Worm (Caenorhabditis elegans) whole organism, mixed stage, embryonic: Measurements from ENCODE around the gene idi-1.

Experiments
- M03D4.4 ChIP-seq: sonication (generic microtip); optimal IDR thresholded peaks from 2 replicates; lab custom pipeline; 2017; ENCODE audit warnings: mild to moderate bottlenecking, missing genetic modification characterization, missing compliant biosample characterization
- bed-3 ChIP-seq: fragments of 200-800 bp; sonication (Bioruptor generic); optimal IDR thresholded peaks from 3 replicates; lab custom pipeline; 2018; ENCODE audit warnings: mild to moderate bottlenecking, missing genetic modification characterization, moderate library complexity, missing compliant biosample characterization
- blmp-1 ChIP-seq: fragments of 150-350 bp; optimal IDR thresholded peaks from 2 replicates; lab custom pipeline; 2014; ENCODE audit warnings: missing biosample characterization, missing genetic modification characterization
- ceh-39 ChIP-seq: fragments of 150-350 bp; optimal IDR thresholded peaks from 2 replicates; lab custom pipeline; 2014; ENCODE audit warnings: missing biosample characterization, missing genetic modification characterization
- ceh-43 ChIP-seq: fragments of 200-800 bp; sonication (Bioruptor generic); optimal IDR thresholded peaks from 2 replicates; lab custom pipeline; 2018; ENCODE audit warnings: mild to moderate bottlenecking, missing genetic modification characterization, moderate library complexity, missing compliant biosample characterization
- ces-1 ChIP-seq: fragments of 150-350 bp; optimal IDR thresholded peaks from 2 replicates; lab custom pipeline; 2014; ENCODE audit warnings: missing biosample characterization, missing genetic modification reagents, missing genetic modification characterization
- drap-1 ChIP-seq: fragments of 200-800 bp; sonication (Bioruptor generic); optimal IDR thresholded peaks from 3 replicates; lab custom pipeline; 2018; ENCODE audit warnings: mild to moderate bottlenecking, missing genetic modification characterization, missing compliant biosample characterization
- elt-1 ChIP-seq: sonication (generic microtip); optimal IDR thresholded peaks from 2 replicates; lab custom pipeline; 2017; ENCODE audit warnings: missing genetic modification characterization, mild to moderate bottlenecking, missing compliant biosample characterization, antibody characterized with exemption, moderate library complexity, borderline replicate concordance; ENCODE audit not compliant: insufficient read depth
- elt-3 ChIP-seq: fragments of 150-350 bp; optimal IDR thresholded peaks from 2 replicates; lab custom pipeline; 2014; ENCODE audit warnings: missing biosample characterization, missing genetic modification characterization
- flh-1 ChIP-seq: fragments of 200-800 bp; sonication (Bioruptor generic); optimal IDR thresholded peaks from 2 replicates; lab custom pipeline; 2018; ENCODE audit warnings: mild to moderate bottlenecking, missing genetic modification characterization, moderate library complexity, missing compliant biosample characterization
- ham-2 ChIP-seq: fragments of 200-800 bp; sonication (Bioruptor generic); optimal IDR thresholded peaks from 2 replicates; lab custom pipeline; 2018; ENCODE audit warnings: mild to moderate bottlenecking, missing genetic modification characterization, missing compliant biosample characterization
- hlh-1 ChIP-seq: fragments of 150-350 bp; optimal IDR thresholded peaks from 2 replicates; lab custom pipeline; 2014; ENCODE audit warnings: missing biosample characterization, missing genetic modification reagents, missing genetic modification characterization
- lin-32 ChIP-seq: fragments of 200-800 bp; sonication (Bioruptor generic); optimal IDR thresholded peaks from 2 replicates; lab custom pipeline; 2018; ENCODE audit warnings: mild to moderate bottlenecking, missing genetic modification characterization, missing compliant biosample characterization
- lsy-2 ChIP-seq: fragments of 150-350 bp; optimal IDR thresholded peaks from 2 replicates; lab custom pipeline; 2014; ENCODE audit warnings: missing biosample characterization, missing genetic modification characterization
- mab-5 ChIP-seq: fragments of 150-350 bp; optimal IDR thresholded peaks from 2 replicates; lab custom pipeline; 2014; ENCODE audit warnings: missing biosample characterization, missing genetic modification characterization
- mep-1 ChIP-seq: fragments of 150-350 bp; optimal IDR thresholded peaks from 2 replicates; lab custom pipeline; 2017; ENCODE audit warnings: missing biosample characterization, missing genetic modification reagents, missing genetic modification characterization, inconsistent platforms
- mls-2 ChIP-seq: sonication (generic microtip); optimal IDR thresholded peaks from 2 replicates; lab custom pipeline; 2016; ENCODE audit warnings: mild to moderate bottlenecking, missing genetic modification characterization, moderate library complexity, missing compliant biosample characterization
- nhr-12 ChIP-seq: fragments of 150-350 bp; optimal IDR thresholded peaks from 2 replicates; lab custom pipeline; 2014; ENCODE audit warnings: missing biosample characterization, missing genetic modification characterization
- nhr-2 ChIP-seq: fragments of 150-350 bp; optimal IDR thresholded peaks from 2 replicates; lab custom pipeline; 2014; ENCODE audit warnings: missing biosample characterization, missing genetic modification characterization
- nhr-237 ChIP-seq: fragments of 150-350 bp; optimal IDR thresholded peaks from 2 replicates; lab custom pipeline; 2014; ENCODE audit warnings: missing biosample characterization, missing genetic modification characterization
- nhr-28 ChIP-seq: fragments of 150-350 bp; optimal IDR thresholded peaks from 2 replicates; lab custom pipeline; 2014; ENCODE audit warnings: missing biosample characterization, missing genetic modification characterization
- nhr-76 ChIP-seq: sonication (generic microtip); optimal IDR thresholded peaks from 2 replicates; lab custom pipeline; 2017; ENCODE audit warnings: missing biosample characterization, missing genetic modification characterization
- pha-4 ChIP-seq: fragments of 150-350 bp; optimal IDR thresholded peaks from 2 replicates; lab custom pipeline; 2018; ENCODE audit warnings: missing biosample characterization, missing genetic modification reagents, missing genetic modification characterization
- sem-2 ChIP-seq: fragments of 200-800 bp; sonication (Bioruptor generic); optimal IDR thresholded peaks from 2 replicates; lab custom pipeline; 2018; ENCODE audit warnings: mild to moderate bottlenecking, missing genetic modification characterization, missing compliant biosample characterization
- snpc-4 ChIP-seq: fragments of 150-350 bp; optimal IDR thresholded peaks from 2 replicates; lab custom pipeline; 2014; ENCODE audit warnings: missing biosample characterization, missing genetic modification characterization
- sptf-1 ChIP-seq: sonication (generic microtip); optimal IDR thresholded peaks from 2 replicates; lab custom pipeline; 2017; ENCODE audit warnings: mild to moderate bottlenecking, missing genetic modification characterization, moderate library complexity, missing compliant biosample characterization
- tbx-8 ChIP-seq: fragments of 200-800 bp; sonication (Bioruptor generic); optimal IDR thresholded peaks from 2 replicates; lab custom pipeline; 2018; ENCODE audit warnings: mild to moderate bottlenecking, missing genetic modification characterization, moderate library complexity, missing compliant biosample characterization
- unc-120 ChIP-seq: sonication (generic microtip); optimal IDR thresholded peaks from 2 replicates; lab custom pipeline; 2017; ENCODE audit warnings: missing genetic modification characterization, missing compliant biosample characterization; ENCODE audit not compliant: poor library complexity, severe bottlenecking
- unc-39 ChIP-seq: fragments of 150-350 bp; optimal IDR thresholded peaks from 2 replicates; lab custom pipeline; 2014; ENCODE audit warnings: missing biosample characterization, missing genetic modification characterization
- unc-62 ChIP-seq: fragments of 150-350 bp; optimal IDR thresholded peaks from 2 replicates; lab custom pipeline; 2014; ENCODE audit warnings: missing biosample characterization, missing genetic modification reagents, missing genetic modification characterization
- zip-8 ChIP-seq: fragments of 150-350 bp; optimal IDR thresholded peaks from 2 replicates; lab custom pipeline; 2014; ENCODE audit warnings: missing biosample characterization, missing genetic modification characterization
- ztf-11 ChIP-seq: fragments of 150-350 bp; optimal IDR thresholded peaks from 2 replicates; lab custom pipeline; 2014; ENCODE audit warnings: missing biosample characterization, missing genetic modification characterization

Gene idi-1

DNA sequence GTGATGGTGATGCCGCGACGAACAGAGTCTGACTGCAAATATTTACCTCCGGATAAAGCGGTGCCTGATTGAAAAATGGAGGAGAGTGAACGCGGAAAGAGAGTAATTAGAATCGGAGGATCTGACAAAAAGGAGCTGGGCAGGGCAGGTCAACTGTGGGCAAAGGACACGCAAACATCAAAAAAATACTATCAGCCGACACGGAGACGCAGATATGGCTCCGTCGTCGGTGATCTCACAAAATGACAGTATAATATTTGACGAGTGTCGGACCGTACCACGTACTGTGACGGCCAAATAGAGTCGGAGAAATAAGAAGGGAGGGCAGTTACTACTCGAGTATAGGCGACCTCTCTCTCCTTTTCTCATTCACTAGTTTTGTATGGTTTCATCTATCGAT lies 41.0 kb downstream of the idi-1 start:
- TF ChIP-seq flh-1 (GFP tag; lab: Kevin White, UChicago) (no peak), nhr-237 (no peak), snpc-4 (tag; lab: Kevin White, UChicago) (no peak), nhr-2 (tag; lab: Kevin White, UChicago) (peak; percentile 78), tbx-8 (GFP tag; lab: Kevin White, UChicago) (no peak), mab-5 (tag; lab: Kevin White, UChicago) (no peak), bed-3 (GFP tag; lab: Kevin White, UChicago) (no peak), zip-8 (tag; lab: Kevin White, UChicago) (no peak), nhr-28 (tag; lab: Kevin White, UChicago) (no peak), unc-39 (tag; lab: Kevin White, UChicago) (no peak), ces-1 (GFP tag; lab: Kevin White, UChicago) (no peak), hlh-1 (tag; lab: Kevin White, UChicago) (no peak), sem-2 (GFP tag; lab: Kevin White, UChicago) (no peak), ztf-11 (tag; lab: Kevin White, UChicago) (no peak), pha-4 (tag; lab: Kevin White, UChicago) (peak; percentile 37), nhr-76 (tag; lab: Kevin White, UChicago) (no peak), unc-120 (no peak)

ce11 chrIII:8133346-8133745 lies 41.8 kb downstream of the idi-1 start, which contains the start of gene C14B9.2:
C14B9.2 (plus strand) TSS chrIII:8133665.
- no peak for TF ChIP-seq zip-8 (tag; lab: Kevin White, UChicago)
- no peak for TF ChIP-seq mls-2 (tag; lab: Kevin White, UChicago)
- no peak for TF ChIP-seq nhr-2 (tag; lab: Kevin White, UChicago)
- TF ChIP-seq blmp-1 (tag; lab: Kevin White, UChicago) = no peak
- no peak for TF ChIP-seq ceh-43 (GFP tag; lab: Kevin White, UChicago)
- TF ChIP-seq snpc-4 (tag; lab: Kevin White, UChicago) = no peak
- no peak for TF ChIP-seq hlh-1 (tag; lab: Kevin White, UChicago)
- no peak for TF ChIP-seq lin-32 (GFP tag; lab: Kevin White, UChicago)
- TF ChIP-seq drap-1 (GFP tag; lab: Kevin White, UChicago) = no peak
- no peak for TF ChIP-seq elt-1
- TF ChIP-seq elt-3 (tag; lab: Kevin White, UChicago) = no peak
- TF ChIP-seq nhr-76 (tag; lab: Kevin White, UChicago) = no peak
- TF ChIP-seq unc-120 = no peak
- TF ChIP-seq nhr-12 = no peak

- TF ChIP-seq ceh-39 (tag; lab: Kevin White, UChicago) = no peak
- peak; percentile 68 for TF ChIP-seq pha-4 (tag; lab: Kevin White, UChicago)
- TF ChIP-seq, all 35 proteins: peak for 1
Measured at ce11 chrIII:8136517-8137099, 45.1 kb downstream of the idi-1 start.

DNA sequence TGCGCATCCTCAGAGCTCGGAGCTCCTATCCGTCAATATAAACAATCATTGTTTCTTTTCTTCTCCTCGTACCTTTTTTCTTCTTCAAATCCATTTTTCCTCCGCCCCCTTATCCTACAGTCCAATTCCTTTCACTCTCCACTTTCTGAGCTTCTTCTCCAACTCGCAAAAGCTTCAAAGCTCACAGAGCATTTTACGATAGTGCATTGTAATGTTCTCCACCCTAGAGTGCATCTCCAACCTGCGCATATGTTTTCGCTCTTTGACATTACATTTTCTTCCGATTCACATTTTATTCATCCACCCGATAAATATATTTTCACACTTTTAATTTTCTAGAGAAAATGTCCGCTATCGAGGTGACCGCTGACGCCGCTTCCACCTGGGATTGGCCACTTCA lies 46.3 kb downstream of the idi-1 start, which contains the start of gene hsp-12.2:
hsp-12.2 (plus strand) TSS at position 301 of the 400 bp plus-strand sequence.
- TF ChIP-seq hlh-1 (tag; lab: Kevin White, UChicago) (peak; percentile 64), unc-39 (tag; lab: Kevin White, UChicago) (no peak), mep-1 (no peak), nhr-237 (peak; percentile 23), elt-1 (no peak), snpc-4 (tag; lab: Kevin White, UChicago) (no peak), blmp-1 (tag; lab: Kevin White, UChicago) (no peak), mab-5 (tag; lab: Kevin White, UChicago) (no peak), ces-1 (GFP tag; lab: Kevin White, UChicago) (no peak), elt-3 (tag; lab: Kevin White, UChicago) (no peak)

ce11 chrIII:8142217-8142616 lies 50.7 kb downstream of the idi-1 start:
- TF ChIP-seq bed-3 (GFP tag; lab: Kevin White, UChicago) = no peak
- no peak for TF ChIP-seq blmp-1 (tag; lab: Kevin White, UChicago)
- no peak for TF ChIP-seq ceh-43 (GFP tag; lab: Kevin White, UChicago)
- no peak for TF ChIP-seq unc-62 (GFP tag; lab: Kevin White, UChicago)
- no peak for TF ChIP-seq M03D4.4
- TF ChIP-seq sem-2 (GFP tag; lab: Kevin White, UChicago) = no peak
- TF ChIP-seq lsy-2 (tag; lab: Kevin White, UChicago) = no peak
- no peak for TF ChIP-seq lin-32 (GFP tag; lab: Kevin White, UChicago)
- no peak for TF ChIP-seq ztf-11 (tag; lab: Kevin White, UChicago)
- TF ChIP-seq nhr-237 = no peak
- no peak for TF ChIP-seq mab-5 (tag; lab: Kevin White, UChicago)
- no peak for TF ChIP-seq pha-4 (tag; lab: Kevin White, UChicago)
- TF ChIP-seq ham-2 = no peak
- TF ChIP-seq elt-1 = no peak
- no peak for TF ChIP-seq unc-120
- TF ChIP-seq tbx-8 (GFP tag; lab: Kevin White, UChicago) = no peak
- no peak for TF ChIP-seq sptf-1
